Worm (Caenorhabditis elegans) whole organism, L3 larva: ENCODE measurements around the gene F42A10.6.

ENCODE experiments used
- ZK546.5 ChIP-seq: sonication (generic microtip); optimal IDR thresholded peaks from 2 replicates; lab custom pipeline; 2017; ENCODE audit warnings: missing biosample characterization, missing genetic modification characterization
- ama-1 ChIP-seq: fragments of 150-350 bp; optimal IDR thresholded peaks from 2 replicates; lab custom pipeline; 2018
- ceh-82 ChIP-seq: fragments of 150-350 bp; optimal IDR thresholded peaks from 2 replicates; lab custom pipeline; 2014; ENCODE audit warnings: missing biosample characterization, missing genetic modification characterization
- egl-27 ChIP-seq: sonication (generic microtip); optimal IDR thresholded peaks from 4 replicates; lab custom pipeline; 2017; ENCODE audit warnings: missing biosample characterization, missing genetic modification reagents, missing genetic modification characterization
- egl-5 ChIP-seq: fragments of 150-350 bp; optimal IDR thresholded peaks from 2 replicates; lab custom pipeline; 2017; ENCODE audit warnings: missing biosample characterization, missing genetic modification reagents, missing genetic modification characterization, inconsistent platforms
- elt-1 ChIP-seq: fragments of 150-350 bp; optimal IDR thresholded peaks from 2 replicates; lab custom pipeline; 2014; ENCODE audit warnings: missing biosample characterization, missing genetic modification characterization
- elt-2 ChIP-seq: sonication (generic microtip); optimal IDR thresholded peaks from 2 replicates; lab custom pipeline; 2016; ENCODE audit warnings: missing genetic modification reagents, mild to moderate bottlenecking, missing genetic modification characterization, missing compliant biosample characterization
- elt-3 ChIP-seq, 3 experiments: fragments of 150-350 bp in 1 of 3; sonication (generic microtip) in 2 of 3; optimal IDR thresholded peaks; 2 replicates in 2 of 3; 4 replicates in 1 of 3; lab custom pipeline; 2014 to 2017; ENCODE audit warnings: missing biosample characterization in 3 of 3, missing genetic modification characterization in 3 of 3
- eor-1 ChIP-seq, 2 experiments: fragments of 150-350 bp; optimal IDR thresholded peaks; 2 replicates each; lab custom pipeline; 2014 to 2018; ENCODE audit warnings: missing biosample characterization in 2 of 2, missing genetic modification characterization in 2 of 2
- fkh-10 ChIP-seq: sonication (generic microtip); optimal IDR thresholded peaks from 2 replicates; lab custom pipeline; 2017; ENCODE audit warnings: missing biosample characterization, missing genetic modification reagents, missing genetic modification characterization
- fkh-2 ChIP-seq: fragments of 150-350 bp; optimal IDR thresholded peaks from 2 replicates; lab custom pipeline; 2014; ENCODE audit warnings: missing biosample characterization, missing genetic modification reagents, missing genetic modification characterization
- fos-1 ChIP-seq: fragments of 150-350 bp; optimal IDR thresholded peaks from 2 replicates; lab custom pipeline; 2014; ENCODE audit warnings: missing biosample characterization, missing genetic modification characterization
- hmg-11 ChIP-seq: sonication (generic microtip); optimal IDR thresholded peaks from 2 replicates; lab custom pipeline; 2016; ENCODE audit warnings: missing genetic modification characterization, missing compliant biosample characterization
- jun-1 ChIP-seq: fragments of 150-350 bp; optimal IDR thresholded peaks from 2 replicates; lab custom pipeline; 2014; ENCODE audit warnings: missing biosample characterization, missing genetic modification reagents, missing genetic modification characterization
- lin-39 ChIP-seq: fragments of 150-350 bp; optimal IDR thresholded peaks from 2 replicates; lab custom pipeline; 2018; ENCODE audit warnings: missing biosample characterization, missing genetic modification reagents, missing genetic modification characterization
- lsy-12 ChIP-seq: sonication (generic microtip); optimal IDR thresholded peaks from 2 replicates; lab custom pipeline; 2016; ENCODE audit warnings: mild to moderate bottlenecking, missing genetic modification characterization, missing compliant biosample characterization
- mdl-1 ChIP-seq: fragments of 150-350 bp; optimal IDR thresholded peaks from 2 replicates; lab custom pipeline; 2014; ENCODE audit warnings: missing biosample characterization, missing genetic modification characterization
- mml-1 ChIP-seq: fragments of 150-350 bp; sonication (generic microtip); optimal IDR thresholded peaks from 3 replicates; lab custom pipeline; 2014; ENCODE audit warnings: missing biosample characterization, missing genetic modification characterization
- nfya-1 ChIP-seq: sonication (generic microtip); optimal IDR thresholded peaks from 2 replicates; lab custom pipeline; 2017; ENCODE audit warnings: missing genetic modification characterization, mild to moderate bottlenecking, missing compliant biosample characterization, antibody characterized with exemption, moderate library complexity; ENCODE audit not compliant: insufficient read depth
- nhr-11 ChIP-seq: fragments of 150-350 bp; optimal IDR thresholded peaks from 2 replicates; lab custom pipeline; 2014; ENCODE audit warnings: missing biosample characterization, missing genetic modification characterization
- nhr-12 ChIP-seq: fragments of 150-350 bp; optimal IDR thresholded peaks from 2 replicates; lab custom pipeline; 2014; ENCODE audit warnings: missing biosample characterization, missing genetic modification characterization
- nhr-23 ChIP-seq: fragments of 150-350 bp; optimal IDR thresholded peaks from 2 replicates; lab custom pipeline; 2014; ENCODE audit warnings: missing biosample characterization, missing genetic modification reagents, missing genetic modification characterization
- nhr-237 ChIP-seq: fragments of 150-350 bp; optimal IDR thresholded peaks from 2 replicates; lab custom pipeline; 2014; ENCODE audit warnings: missing biosample characterization, missing genetic modification characterization
- nhr-25 ChIP-seq: sonication (generic microtip); optimal IDR thresholded peaks from 2 replicates; lab custom pipeline; 2017; ENCODE audit warnings: missing biosample characterization, missing genetic modification characterization
- nhr-28 ChIP-seq: fragments of 150-350 bp; optimal IDR thresholded peaks from 2 replicates; lab custom pipeline; 2014; ENCODE audit warnings: missing biosample characterization, missing genetic modification characterization
- nhr-43 ChIP-seq: sonication (generic microtip); optimal IDR thresholded peaks from 2 replicates; lab custom pipeline; 2016; ENCODE audit warnings: mild to moderate bottlenecking, missing genetic modification characterization, missing compliant biosample characterization; ENCODE audit not compliant: poor library complexity, severe bottlenecking
- nhr-67 ChIP-seq: fragments of 150-350 bp; optimal IDR thresholded peaks from 2 replicates; lab custom pipeline; 2014; ENCODE audit warnings: missing biosample characterization, missing genetic modification characterization
- nhr-77 ChIP-seq: fragments of 150-350 bp; optimal IDR thresholded peaks from 2 replicates; lab custom pipeline; 2014; ENCODE audit warnings: missing biosample characterization, missing genetic modification characterization
- pqm-1 ChIP-seq: fragments of 150-350 bp; optimal IDR thresholded peaks from 2 replicates; lab custom pipeline; 2017; ENCODE audit warnings: missing biosample characterization, missing genetic modification characterization, inconsistent platforms
- skn-1 ChIP-seq: fragments of 150-350 bp; optimal IDR thresholded peaks from 2 replicates; lab custom pipeline; 2014; ENCODE audit warnings: missing biosample characterization, missing genetic modification characterization
- snpc-4 ChIP-seq: fragments of 150-350 bp; optimal IDR thresholded peaks from 2 replicates; lab custom pipeline; 2014; ENCODE audit warnings: missing biosample characterization, missing genetic modification characterization
- tbx-2 ChIP-seq: sonication (generic microtip); optimal IDR thresholded peaks from 2 replicates; lab custom pipeline; 2016; ENCODE audit warnings: mild to moderate bottlenecking, missing genetic modification characterization, missing compliant biosample characterization
- unc-39 ChIP-seq: sonication (generic microtip); optimal IDR thresholded peaks from 4 replicates; lab custom pipeline; 2017; ENCODE audit warnings: missing biosample characterization, missing genetic modification characterization
- unc-62 ChIP-seq: fragments of 150-350 bp; sonication (generic microtip); optimal IDR thresholded peaks from 4 replicates; lab custom pipeline; 2014; ENCODE audit warnings: missing biosample characterization, missing genetic modification reagents, missing genetic modification characterization
- zag-1 ChIP-seq: fragments of 150-350 bp; optimal IDR thresholded peaks from 2 replicates; lab custom pipeline; 2014; ENCODE audit warnings: missing biosample characterization, missing genetic modification characterization
- ztf-11 ChIP-seq: fragments of 150-350 bp; optimal IDR thresholded peaks from 2 replicates; lab custom pipeline; 2014; ENCODE audit warnings: missing biosample characterization, missing genetic modification characterization

F42A10.6 gene

DNA sequence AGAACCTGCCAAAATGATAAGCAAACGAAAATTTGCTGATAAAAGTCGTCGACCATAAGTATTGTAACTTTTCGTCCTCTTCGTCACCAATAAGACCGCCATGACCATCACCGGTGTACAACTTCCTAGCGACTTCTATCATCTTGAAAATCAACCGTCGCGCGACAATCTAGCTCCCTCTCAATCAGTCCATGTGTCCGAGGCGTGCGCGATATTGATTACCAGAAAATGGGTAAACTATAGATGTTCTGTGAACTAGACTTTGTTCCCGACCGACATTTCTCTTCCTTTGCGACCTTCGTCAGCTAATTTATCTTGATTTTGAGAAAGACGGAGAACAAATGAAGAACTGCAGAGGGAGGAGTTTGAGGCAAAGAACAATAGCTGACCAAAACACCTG is 31.4 kb downstream of the F42A10.6 start:
- TF ChIP-seq nhr-25 = peak; percentile 49
- peak; percentile 42 for TF ChIP-seq elt-2 (tag; lab: Kevin White, UChicago)
- peak; percentile 82 for TF ChIP-seq nhr-23 (tag; lab: Kevin White, UChicago)
- TF ChIP-seq elt-3 (tag; optimal IDR thresholded peaks at IDR 0.05; lab: Kevin White, UChicago) = peak in 1 of 3 experiments; percentile 30
- peak; percentile 72 for TF ChIP-seq nhr-43 (tag; lab: Kevin White, UChicago)
- no peak for TF ChIP-seq ztf-11 (tag; lab: Kevin White, UChicago)
- peak; percentile 24 for TF ChIP-seq jun-1 (tag; lab: Kevin White, UChicago)
- TF ChIP-seq ama-1 (lab: Kevin White, UChicago) = peak; percentile 6
- TF ChIP-seq nhr-12 (tag; lab: Kevin White, UChicago) = no peak
- no peak for TF ChIP-seq zag-1 (tag; lab: Kevin White, UChicago)

DNA sequence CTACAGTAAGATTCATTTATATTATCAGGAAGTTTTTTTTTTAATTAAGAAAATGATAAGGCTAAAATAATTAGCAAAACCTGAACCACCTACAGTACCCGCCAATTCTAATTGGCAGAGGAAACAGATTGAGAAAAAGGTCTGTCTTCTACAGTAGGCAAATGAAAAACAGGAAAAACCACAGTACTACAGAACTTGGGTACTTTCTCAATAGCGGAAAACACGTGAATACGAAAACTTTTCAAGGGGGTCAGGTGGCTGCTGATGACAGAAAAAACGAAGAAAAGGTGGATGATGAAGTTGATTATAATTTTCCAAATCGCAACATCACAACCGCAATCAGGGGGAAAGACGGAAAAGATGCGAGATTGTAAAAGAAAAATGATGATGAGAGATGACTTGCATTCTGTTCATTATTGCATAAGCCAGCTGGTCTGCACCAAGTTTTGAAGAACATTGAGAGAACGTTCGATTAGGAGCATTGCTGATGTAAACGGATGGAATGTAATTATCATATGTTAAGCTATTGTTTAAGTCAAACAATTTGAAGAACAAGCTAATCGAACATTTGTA is 32.2 kb downstream of the F42A10.6 start:
- TF ChIP-seq nfya-1 (peak; percentile 76), pqm-1 (tag; lab: Kevin White, UChicago) (no peak), jun-1 (tag; lab: Kevin White, UChicago) (peak; percentile 75), nhr-28 (tag; lab: Kevin White, UChicago) (no peak), ama-1 (lab: Kevin White, UChicago) (no peak), nhr-23 (tag; lab: Kevin White, UChicago) (peak; percentile 7), nhr-43 (tag; lab: Kevin White, UChicago) (peak; percentile 30), skn-1 (tag; lab: Kevin White, UChicago) (no peak), nhr-11 (tag; lab: Kevin White, UChicago) (peak; percentile 34), hmg-11 (tag; lab: Kevin White, UChicago) (no peak), egl-27 (tag; lab: Kevin White, UChicago) (no peak), lsy-12 (tag; lab: Kevin White, UChicago) (peak; percentile 29), snpc-4 (tag; lab: Kevin White, UChicago) (no peak), mdl-1 (tag; lab: Kevin White, UChicago) (peak; percentile 11), egl-5 (tag; lab: Kevin White, UChicago) (no peak), fkh-2 (no peak), nhr-77 (tag; lab: Kevin White, UChicago) (no peak)
- TF ChIP-seq, all 47 proteins: peak for 7

DNA sequence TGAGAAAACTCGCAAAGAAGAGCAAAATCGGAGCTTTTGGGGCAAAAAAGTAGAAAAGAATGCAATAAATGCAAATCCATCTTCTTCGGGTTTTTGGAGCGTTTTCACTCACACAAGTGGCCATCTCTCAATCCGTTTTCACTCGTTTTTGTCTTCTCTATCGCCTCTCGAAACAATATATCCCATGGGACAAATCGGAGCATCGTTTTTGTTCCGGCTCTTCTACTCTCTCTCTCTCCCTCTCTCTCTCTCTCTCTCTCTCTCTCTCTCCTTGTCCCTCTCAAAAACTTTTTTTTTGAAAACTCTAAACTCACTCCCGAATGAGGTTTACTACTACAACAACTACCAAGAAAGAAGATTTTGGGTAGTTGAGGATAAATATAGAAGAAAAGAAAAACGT is 35.1 kb downstream of the F42A10.6 start:
- no peak for TF ChIP-seq unc-62 (GFP tag; lab: Kevin White, UChicago)
- TF ChIP-seq elt-2 (tag; lab: Kevin White, UChicago) = no peak
- TF ChIP-seq fkh-10 (GFP tag; lab: Kevin White, UChicago) = no peak
- TF ChIP-seq nhr-237 (tag; lab: Kevin White, UChicago) = no peak
- TF ChIP-seq unc-39 (tag; lab: Kevin White, UChicago) = no peak
- peak; percentile 10 for TF ChIP-seq jun-1 (tag; lab: Kevin White, UChicago)
- no peak for TF ChIP-seq nhr-25
- TF ChIP-seq nhr-43 (tag; lab: Kevin White, UChicago) = no peak
- peak; percentile 30 for TF ChIP-seq lin-39
- TF ChIP-seq pqm-1 (tag; lab: Kevin White, UChicago) = no peak
- TF ChIP-seq ZK546.5 (tag; lab: Kevin White, UChicago) = no peak
- TF ChIP-seq mdl-1 (tag; lab: Kevin White, UChicago) = no peak
- TF ChIP-seq nhr-12 (tag; lab: Kevin White, UChicago) = no peak
- no peak for TF ChIP-seq nhr-67
- no peak for TF ChIP-seq ceh-82 (tag; lab: Kevin White, UChicago)
- no peak for TF ChIP-seq tbx-2 (tag; lab: Kevin White, UChicago)
- no peak for TF ChIP-seq egl-27 (tag; lab: Kevin White, UChicago)
- no peak for TF ChIP-seq mml-1 (tag; lab: Kevin White, UChicago)
- no peak for TF ChIP-seq hmg-11 (tag; lab: Kevin White, UChicago)
- peak; percentile 29 for TF ChIP-seq elt-1
- no peak for TF ChIP-seq eor-1 (tag; optimal IDR thresholded peaks at IDR 0.05; lab: Kevin White, UChicago)
- TF ChIP-seq nfya-1 = peak; percentile 55
- no peak for TF ChIP-seq egl-5 (tag; lab: Kevin White, UChicago)

DNA sequence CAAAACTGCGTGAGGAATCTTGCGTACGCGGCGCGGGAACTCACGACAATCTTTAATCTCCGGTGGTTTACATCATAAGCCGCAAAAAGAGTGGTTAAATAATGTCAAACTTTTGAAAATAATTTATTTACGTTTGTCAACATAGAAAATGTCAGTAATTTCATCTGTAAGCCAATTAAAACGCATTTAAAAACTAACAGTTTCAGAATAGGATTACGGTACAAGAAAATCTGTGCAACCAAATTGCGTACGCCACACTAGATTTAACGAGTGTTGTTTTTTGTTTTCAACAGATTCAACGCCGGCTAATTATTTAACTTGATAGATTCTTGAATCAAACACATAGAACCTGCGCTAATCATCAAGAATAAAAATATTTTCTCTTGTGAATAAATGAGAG is 35.8 kb downstream of the F42A10.6 start:
- TF ChIP-seq hmg-11 (tag; lab: Kevin White, UChicago) = no peak
- TF ChIP-seq elt-3 (tag; optimal IDR thresholded peaks at IDR 0.05; lab: Kevin White, UChicago) = no peak
- no peak for TF ChIP-seq egl-5 (tag; lab: Kevin White, UChicago)
- TF ChIP-seq snpc-4 (tag; lab: Kevin White, UChicago) = no peak
- TF ChIP-seq skn-1 (tag; lab: Kevin White, UChicago) = no peak
- TF ChIP-seq elt-2 (tag; lab: Kevin White, UChicago) = no peak
- TF ChIP-seq fos-1 (tag; lab: Kevin White, UChicago) = no peak
